Fruit fly (Drosophila melanogaster): ENCODE results near the gene CG4617.

CG4617 gene

DNA sequence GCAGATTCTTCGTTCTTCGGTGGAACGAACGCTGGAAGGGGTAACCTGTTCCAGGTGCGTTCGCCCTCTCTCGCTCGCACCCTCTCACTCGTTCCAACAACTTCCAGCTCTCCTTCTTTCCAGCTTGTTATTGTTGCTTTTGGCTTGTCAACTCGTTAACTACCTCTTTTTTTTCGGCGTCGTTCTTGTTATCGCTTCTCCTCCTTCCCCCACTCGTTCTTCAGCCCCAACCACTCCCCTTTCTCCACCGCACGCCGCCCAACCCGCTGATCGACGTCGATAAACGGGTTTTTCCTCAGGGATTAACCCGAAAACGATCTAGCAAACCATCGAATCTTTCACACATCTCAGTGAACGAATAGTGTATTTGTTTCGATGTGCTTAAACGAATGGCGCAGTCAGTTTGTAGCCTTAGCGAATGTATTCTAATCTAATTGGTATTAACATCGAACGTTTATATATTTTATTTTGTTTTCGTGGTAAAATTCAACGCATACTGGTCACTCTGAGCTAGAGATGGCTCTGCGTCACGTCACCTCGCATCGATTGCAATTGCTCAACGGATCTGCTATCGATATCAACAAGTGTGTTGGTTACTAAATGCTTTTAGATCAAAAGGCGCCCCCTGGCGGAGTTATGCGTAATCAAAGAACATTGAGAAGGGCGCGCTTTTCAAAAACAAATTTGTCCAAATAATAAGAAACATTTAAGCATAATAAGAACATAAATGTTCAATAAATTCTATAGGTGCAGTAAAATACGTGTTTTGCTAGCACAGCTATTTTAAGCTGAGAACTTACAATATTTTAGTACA is 5.7 kb upstream of the CG4617 start, which contains the start of gene fz4 (continued):
- TF ChIP-seq Stat92E (GFP tag; optimal IDR thresholded peaks at IDR 0.05) (no peak), CG7786 (GFP tag; optimal IDR thresholded peaks at IDR 0.05) (no peak), pzg (GFP tag; optimal IDR thresholded peaks at IDR 0.05) (peak; percentile 63), Usf (GFP tag; optimal IDR thresholded peaks at IDR 0.05) (no peak), aop (GFP tag; IDR thresholded peaks at IDR 0.05) (no peak), exex (tag; optimal IDR thresholded peaks at IDR 0.05) (peak; percentile 55), wdn (GFP tag; IDR thresholded peaks at IDR 0.05) (no peak), MTF-1 (GFP tag; optimal IDR thresholded peaks at IDR 0.05; ENCODE audit: borderline replicate concordance) (no peak), CG32532 (GFP tag; IDR thresholded peaks at IDR 0.05) (no peak), Sry-β (GFP tag; optimal IDR thresholded peaks at IDR 0.05) (no peak), kni (GFP tag; optimal IDR thresholded peaks at IDR 0.05) (peak; percentile 9), gcm (GFP tag; optimal IDR thresholded peaks at IDR 0.05) (peak; percentile 11), lola (GFP tag; optimal IDR thresholded peaks at IDR 0.05) (no peak), CG7963 (GFP tag; IDR thresholded peaks at IDR 0.05; ENCODE audit: partially characterized antibody) (peak; percentile 72), dimm (GFP tag; IDR thresholded peaks at IDR 0.05) (no peak), CG15514 (GFP tag; optimal IDR thresholded peaks at IDR 0.05) (peak; percentile 60), ro (GFP tag; IDR thresholded peaks at IDR 0.05) (no peak), CG3065 (GFP tag; optimal IDR thresholded peaks at IDR 0.05) (no peak), tup (GFP tag; optimal IDR thresholded peaks at IDR 0.05) (no peak), vfl (GFP tag; optimal IDR thresholded peaks at IDR 0.05) (no peak), CG11085 (GFP tag; IDR thresholded peaks at IDR 0.05) (no peak), row (GFP tag; IDR thresholded peaks at IDR 0.05) (peak; percentile 46; the same call in 1 of the 3 replicates), CG8765 (GFP tag; IDR thresholded peaks at IDR 0.05) (0 out of 2 replicates have a peak, but pooled peaks have one; percentile 13), Scr (GFP tag; IDR thresholded peaks at IDR 0.05; ENCODE audit: partially characterized antibody) (peak; percentile 80), tll (GFP tag; optimal IDR thresholded peaks at IDR 0.05) (no peak), gem (tag; optimal IDR thresholded peaks at IDR 0.05) (no peak), CG10431 (GFP tag; optimal IDR thresholded peaks at IDR 0.05) (no peak), ttk (GFP tag; IDR thresholded peaks at IDR 0.05) (no peak), CG6854 (GFP tag; optimal IDR thresholded peaks at IDR 0.05) (no peak), Chrac-16 (GFP tag; optimal IDR thresholded peaks at IDR 0.05) (no peak), bab2 (GFP tag; optimal IDR thresholded peaks at IDR 0.05) (no peak), stwl (tag; optimal IDR thresholded peaks at IDR 0.05) (peak; percentile 58), Dip2 (GFP tag; IDR thresholded peaks at IDR 0.05) (no peak), zfh1 (GFP tag; IDR thresholded peaks at IDR 0.05) (no peak), CG11093 (GFP tag; IDR thresholded peaks at IDR 0.05) (no peak), C15 (GFP tag; IDR thresholded peaks at IDR 0.05) (no peak), Sox102F (GFP tag; optimal IDR thresholded peaks at IDR 0.05) (no peak), CG43689 (GFP tag; IDR thresholded peaks at IDR 0.05) (no peak), hb (GFP tag; IDR thresholded peaks at IDR 0.05; ENCODE audit: partially characterized antibody) (peak; percentile 59; the same call in 1 of the 3 replicates), CG17186 (GFP tag; optimal IDR thresholded peaks at IDR 0.05) (no peak), CG1792 (GFP tag; optimal IDR thresholded peaks at IDR 0.05) (no peak), CG12744 (GFP tag; optimal IDR thresholded peaks at IDR 0.05) (no peak), tap (tag; optimal IDR thresholded peaks at IDR 0.05) (no peak), slp2 (GFP tag; optimal IDR thresholded peaks at IDR 0.05) (no peak), pho (GFP tag; optimal IDR thresholded peaks at IDR 0.05) (no peak), prd (optimal IDR thresholded peaks at IDR 0.05) (no peak), prd (GFP tag; IDR thresholded peaks at IDR 0.05) (no peak), kah (GFP tag; optimal IDR thresholded peaks at IDR 0.05) (no peak), Taf1 (GFP tag; IDR thresholded peaks at IDR 0.05) (no peak)

Measured in whole organism, embryonic.